Worm (Caenorhabditis elegans) whole organism, young adult: ENCODE measurements around the gene str-78.
A peak's percentile ranks its signal among the peaks of the same experiment; 100 is the strongest.

Source experiments
- B0261.1 ChIP-seq: sonication (generic microtip); optimal IDR thresholded peaks from 2 replicates; lab custom pipeline; 2016; ENCODE audit warnings: mild to moderate bottlenecking, missing genetic modification characterization, moderate library complexity, missing compliant biosample characterization
- F33H1.4 ChIP-seq: fragments of 200-800 bp; sonication (Bioruptor generic); IDR thresholded peaks from 2 replicates; pipeline ENCODE4 v1.3.6; 2022; ENCODE audit warnings: missing genetic modification reagents, missing genetic modification characterization, missing compliant biosample characterization
- F57A8.1 ChIP-seq: fragments of 200-800 bp; sonication (Bioruptor generic); optimal IDR thresholded peaks from 2 replicates; lab custom pipeline; 2018; ENCODE audit warnings: mild to moderate bottlenecking, missing genetic modification characterization, moderate library complexity, missing compliant biosample characterization
- ZK185.1 ChIP-seq: sonication (generic microtip); optimal IDR thresholded peaks from 2 replicates; lab custom pipeline; 2016; ENCODE audit warnings: mild to moderate bottlenecking, missing genetic modification characterization, missing compliant biosample characterization; ENCODE audit not compliant: poor library complexity, severe bottlenecking
- akir-1 ChIP-seq: fragments of 200-800 bp; sonication (Bioruptor generic); optimal IDR thresholded peaks from 2 replicates; lab custom pipeline; 2018; ENCODE audit warnings: mild to moderate bottlenecking, missing genetic modification characterization, moderate library complexity, missing compliant biosample characterization
- attf-3 ChIP-seq: fragments of 200-800 bp; sonication (Bioruptor generic); conservative IDR thresholded peaks from 2 replicates; pipeline ENCODE4 v1.3.6; 2022; ENCODE audit warnings: missing genetic modification reagents, missing genetic modification characterization, missing compliant biosample characterization
- attf-6 ChIP-seq: fragments of 200-800 bp; sonication (Bioruptor generic); IDR thresholded peaks from 2 replicates; pipeline ENCODE4 v1.3.6; 2022; ENCODE audit warnings: missing genetic modification reagents, missing genetic modification characterization, missing compliant biosample characterization
- bed-2 ChIP-seq: fragments of 200-800 bp; sonication (Bioruptor generic); IDR thresholded peaks from 2 replicates; pipeline ENCODE4 v1.3.6; 2022; ENCODE audit warnings: missing genetic modification reagents, missing genetic modification characterization, missing compliant biosample characterization
- cebp-1 ChIP-seq, 2 experiments: fragments of 200-800 bp in 1 of 2; sonication (Bioruptor generic) in 1 of 2; sonication (generic microtip) in 1 of 2; IDR thresholded peaks in 1 of 2; optimal IDR thresholded peaks in 1 of 2; 2 replicates each; pipeline versions ENCODE4 v1.3.6 to Lab custom; 2017 to 2022; ENCODE audit warnings: missing compliant biosample characterization in 2 of 2, missing genetic modification characterization in 2 of 2, mild to moderate bottlenecking in 1 of 2, missing genetic modification reagents in 1 of 2, moderate library complexity in 1 of 2
- cebp-2 ChIP-seq: fragments of 200-800 bp; sonication (Bioruptor generic); IDR thresholded peaks from 2 replicates; pipeline ENCODE4 v1.3.6; 2022; ENCODE audit warnings: missing genetic modification characterization, missing compliant biosample characterization
- ceh-100 ChIP-seq: fragments of 200-800 bp; sonication (Bioruptor generic); IDR thresholded peaks from 2 replicates; pipeline ENCODE4 v1.3.6; 2022; ENCODE audit warnings: missing genetic modification reagents, missing genetic modification characterization, missing compliant biosample characterization
- ceh-79 ChIP-seq: sonication (generic microtip); optimal IDR thresholded peaks from 2 replicates; lab custom pipeline; 2017; ENCODE audit warnings: mild to moderate bottlenecking, missing genetic modification characterization, missing compliant biosample characterization
- dox-1 ChIP-seq: fragments of 200-800 bp; sonication (Bioruptor generic); IDR thresholded peaks from 2 replicates; pipeline ENCODE4 v1.3.6; 2022; ENCODE audit warnings: missing genetic modification reagents, missing genetic modification characterization, missing compliant biosample characterization
- egl-18 ChIP-seq: fragments of 200-800 bp; sonication (Bioruptor generic); IDR thresholded peaks from 2 replicates; pipeline ENCODE4 v1.3.6; 2022; ENCODE audit warnings: missing genetic modification reagents, missing genetic modification characterization, missing compliant biosample characterization
- gei-17 ChIP-seq: fragments of 200-800 bp; sonication (Bioruptor generic); optimal IDR thresholded peaks from 2 replicates; lab custom pipeline; 2018; ENCODE audit warnings: mild to moderate bottlenecking, missing genetic modification characterization, missing compliant biosample characterization
- hmg-1.2 ChIP-seq: fragments of 200-800 bp; sonication (Bioruptor generic); IDR thresholded peaks from 2 replicates; pipeline ENCODE4 v1.3.6; 2022; ENCODE audit warnings: missing genetic modification reagents, missing genetic modification characterization, missing compliant biosample characterization
- lir-1 ChIP-seq: fragments of 200-800 bp; sonication (Bioruptor generic); conservative IDR thresholded peaks from 2 replicates; pipeline ENCODE4 v1.3.6; 2022; ENCODE audit warnings: missing genetic modification reagents, missing genetic modification characterization, missing compliant biosample characterization
- lsl-1 ChIP-seq: fragments of 200-800 bp; sonication (Bioruptor generic); optimal IDR thresholded peaks from 2 replicates; lab custom pipeline; 2018; ENCODE audit warnings: mild to moderate bottlenecking, missing genetic modification characterization, moderate library complexity, missing compliant biosample characterization
- nfya-1 ChIP-seq: sonication (generic microtip); optimal IDR thresholded peaks from 2 replicates; lab custom pipeline; 2017; ENCODE audit warnings: antibody characterized with exemption, missing compliant biosample characterization, missing genetic modification characterization, borderline replicate concordance; ENCODE audit not compliant: insufficient read depth
- nhr-27 ChIP-seq: fragments of 200-800 bp; sonication (Bioruptor generic); optimal IDR thresholded peaks from 2 replicates; lab custom pipeline; 2018; ENCODE audit warnings: mild to moderate bottlenecking, missing genetic modification characterization, moderate library complexity, missing compliant biosample characterization
- nhr-90 ChIP-seq: sonication (generic microtip); optimal IDR thresholded peaks from 2 replicates; lab custom pipeline; 2016; ENCODE audit warnings: missing genotype, mild to moderate bottlenecking, missing genetic modification characterization, missing compliant biosample characterization
- rcor-1 ChIP-seq: fragments of 200-800 bp; sonication (Bioruptor generic); IDR thresholded peaks from 2 replicates; pipeline ENCODE4 v1.3.6; 2022; ENCODE audit warnings: missing genetic modification reagents, missing genetic modification characterization, missing compliant biosample characterization
- repo-1 ChIP-seq: sonication (generic microtip); optimal IDR thresholded peaks from 2 replicates; lab custom pipeline; 2017; ENCODE audit warnings: mild to moderate bottlenecking, missing genetic modification characterization, missing compliant biosample characterization
- rpc-1 ChIP-seq, 2 experiments: fragments of 150-350 bp in 1 of 2; sonication (generic microtip) in 1 of 2; optimal IDR thresholded peaks; 2 replicates each; lab custom pipeline; 2014 to 2018; ENCODE audit warnings: missing biosample characterization in 1 of 2, missing genetic modification characterization in 1 of 2, missing genetic modification reagents in 1 of 2, missing genotype in 1 of 2
- snpc-1.3 ChIP-seq: sonication (generic microtip); optimal IDR thresholded peaks from 2 replicates; lab custom pipeline; 2017; ENCODE audit warnings: missing genetic modification characterization, mild to moderate bottlenecking, missing compliant biosample characterization, antibody characterized with exemption, moderate library complexity, missing genotype, missing genetic modification reagents; ENCODE audit not compliant: insufficient read depth
- snpc-4 ChIP-seq, 5 experiments: fragments of 150-350 bp in 1 of 5; sonication (generic microtip) in 4 of 5; optimal IDR thresholded peaks; 2 replicates each; lab custom pipeline; 2014 to 2018; ENCODE audit warnings: missing genetic modification characterization in 5 of 5, missing biosample characterization in 3 of 5, antibody characterized with exemption in 2 of 5, mild to moderate bottlenecking in 2 of 5, missing compliant biosample characterization in 2 of 5, missing genotype in 2 of 5, moderate library complexity in 2 of 5, missing genetic modification reagents in 1 of 5
- zim-3 ChIP-seq: sonication (generic microtip); optimal IDR thresholded peaks from 2 replicates; lab custom pipeline; 2017; ENCODE audit warnings: mild to moderate bottlenecking, missing genetic modification characterization, moderate library complexity, missing compliant biosample characterization
- ztf-18 ChIP-seq: sonication (generic microtip); optimal IDR thresholded peaks from 2 replicates; lab custom pipeline; 2016; ENCODE audit warnings: missing genotype, mild to moderate bottlenecking, missing genetic modification characterization, missing compliant biosample characterization
- ztf-22 ChIP-seq: fragments of 200-800 bp; sonication (Bioruptor generic); optimal IDR thresholded peaks from 2 replicates; lab custom pipeline; 2018; ENCODE audit warnings: mild to moderate bottlenecking, missing genetic modification characterization, moderate library complexity, missing compliant biosample characterization

str-78 gene

ce11 chrIV:15187517-15188181 lies 40.6 kb upstream of the str-78 start (continued):
- TF ChIP-seq rcor-1 (GFP tag; lab: Robert Waterston, UW) (no peak), ceh-79 (tag; lab: Kevin White, UChicago) (no peak), F57A8.1 (no peak), dox-1 (GFP tag; lab: Robert Waterston, UW) (peak; percentile 51; the same call in 1 of the 2 replicates), nhr-90 (tag; lab: Kevin White, UChicago) (peak; percentile 32), snpc-4 (GFP tag; optimal IDR thresholded peaks at IDR 0.05; lab: Kevin White, UChicago) (peak; percentile 81), snpc-4 (tag; optimal IDR thresholded peaks at IDR 0.05; lab: Kevin White, UChicago) (peak in 3 of 4 experiments; percentile 90 to 96 (median 92)), rpc-1 (optimal IDR thresholded peaks at IDR 0.05; lab: Kevin White, UChicago) (peak; percentile 61), rpc-1 (tag; optimal IDR thresholded peaks at IDR 0.05; lab: Kevin White, UChicago) (peak; percentile 77), attf-3 (GFP tag; lab: Robert Waterston, UW) (0 out of 2 replicates have a peak, but pooled peaks have one; percentile 7), cebp-1 (GFP tag; IDR thresholded peaks at IDR 0.05; lab: Robert Waterston, UW) (no peak), cebp-1 (tag; optimal IDR thresholded peaks at IDR 0.05; lab: Kevin White, UChicago) (no peak), zim-3 (no peak), ztf-22 (GFP tag; lab: Kevin White, UChicago) (peak; percentile 29), B0261.1 (tag; lab: Kevin White, UChicago) (peak; percentile 83), ztf-18 (tag; lab: Kevin White, UChicago) (peak; percentile 60), snpc-1.3 (peak; percentile 35)

ce11 chrIV:15184065-15184464 lies 37.1 kb upstream of the str-78 start:
- peak; percentile 72 for TF ChIP-seq attf-6 (GFP tag; lab: Robert Waterston, UW)

ce11 chrIV:15179615-15180014 lies 32.6 kb upstream of the str-78 start, which contains the start of gene srd-23:
Gene srd-23, plus strand, starts transcription at chrIV:15179915.
- TF ChIP-seq lir-1 (GFP tag; lab: Robert Waterston, UW), result no peak
- TF ChIP-seq hmg-1.2, result no peak
- TF ChIP-seq bed-2 (GFP tag; lab: Robert Waterston, UW), result no peak
- TF ChIP-seq egl-18 (GFP tag; lab: Robert Waterston, UW), result no peak
- no peak for TF ChIP-seq ceh-100 (GFP tag; lab: Robert Waterston, UW)
- TF ChIP-seq nhr-27 (tag; lab: Kevin White, UChicago), result no peak
- no peak for TF ChIP-seq cebp-2 (GFP tag; lab: Robert Waterston, UW)
- TF ChIP-seq nfya-1 (tag; lab: Kevin White, UChicago), result no peak
- TF ChIP-seq repo-1, result no peak
- no peak for TF ChIP-seq ztf-18 (tag; lab: Kevin White, UChicago)
- TF ChIP-seq gei-17 (GFP tag; lab: Kevin White, UChicago), result no peak
- TF ChIP-seq lsl-1 (GFP tag; lab: Kevin White, UChicago), result no peak
- no peak for TF ChIP-seq dox-1 (GFP tag; lab: Robert Waterston, UW)
- no peak for TF ChIP-seq akir-1 (GFP tag; lab: Kevin White, UChicago)
- TF ChIP-seq ztf-22 (GFP tag; lab: Kevin White, UChicago), result no peak
- no peak for TF ChIP-seq ZK185.1 (tag; lab: Kevin White, UChicago)
- no peak for TF ChIP-seq F33H1.4 (GFP tag; lab: Robert Waterston, UW)
